Worm (Caenorhabditis elegans): ENCODE results near the gene gst-23.

DNA sequence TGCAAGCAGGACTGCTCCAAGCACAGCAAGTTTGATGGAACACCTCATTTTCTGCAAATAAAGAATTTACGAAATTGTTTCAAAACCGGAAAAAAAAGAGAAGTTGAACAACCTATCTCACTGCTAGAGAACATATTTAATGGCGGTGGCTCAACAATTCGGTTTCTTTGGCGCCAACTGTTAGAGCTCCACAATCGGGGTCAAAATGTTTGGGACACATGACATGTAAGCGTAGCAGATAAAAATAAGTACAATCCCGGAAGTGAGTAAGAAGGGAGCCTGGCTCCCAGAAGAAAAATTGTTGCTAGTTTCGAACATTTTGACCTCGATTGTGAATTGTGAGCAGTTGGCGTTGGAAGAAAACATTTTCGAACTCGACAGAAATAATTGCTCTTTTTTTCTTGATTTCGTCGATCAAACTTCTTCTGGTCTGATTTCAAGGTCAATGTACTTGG, 16.1 kb downstream of the gst-23 start, which contains the start of gene T28A11.16:
- TF ChIP-seq sdz-12 (GFP tag; optimal IDR thresholded peaks at IDR 0.05) (no peak), spr-3 (GFP tag; optimal IDR thresholded peaks at IDR 0.05) (no peak), fos-1 (tag; optimal IDR thresholded peaks at IDR 0.05) (no peak), fkh-10 (GFP tag; optimal IDR thresholded peaks at IDR 0.05) (no peak), ceh-82 (tag; optimal IDR thresholded peaks at IDR 0.05) (no peak), unc-39 (tag; optimal IDR thresholded peaks at IDR 0.05) (no peak), daf-8 (GFP tag; IDR thresholded peaks at IDR 0.05) (no peak), unc-62 (GFP tag; optimal IDR thresholded peaks at IDR 0.05 in 1 of 2) (no peak), unc-62 (tag; optimal IDR thresholded peaks at IDR 0.05) (no peak), ceh-20 (GFP tag; IDR thresholded peaks at IDR 0.05) (no peak), aly-2 (tag; optimal IDR thresholded peaks at IDR 0.05) (no peak), T26A8.4 (GFP tag; IDR thresholded peaks at IDR 0.05) (no peak), nhr-76 (tag; optimal IDR thresholded peaks at IDR 0.05) (no peak)

Measured in whole organism, L4 larva.